Worm (Caenorhabditis elegans) whole organism, L2 larva: ENCODE results near the gene ani-2.

Source experiments
- C34F6.9 ChIP-seq: fragments of 150-350 bp; optimal IDR thresholded peaks from 2 replicates; lab custom pipeline; 2014; ENCODE audit warnings: missing biosample characterization, missing genetic modification characterization
- F13H6.1 ChIP-seq: sonication (generic microtip); optimal IDR thresholded peaks from 2 replicates; lab custom pipeline; 2016; ENCODE audit warnings: missing genetic modification characterization, missing compliant biosample characterization
- Y55F3AM.14 ChIP-seq: fragments of 200-800 bp; sonication (Bioruptor generic); optimal IDR thresholded peaks from 2 replicates; lab custom pipeline; 2018; ENCODE audit warnings: mild to moderate bottlenecking, missing genetic modification characterization, missing compliant biosample characterization
- ZK546.5 ChIP-seq: sonication (generic microtip); optimal IDR thresholded peaks from 2 replicates; lab custom pipeline; 2017; ENCODE audit warnings: missing biosample characterization, missing genetic modification characterization
- alr-1 ChIP-seq: fragments of 150-350 bp; optimal IDR thresholded peaks from 2 replicates; lab custom pipeline; 2014; ENCODE audit warnings: missing biosample characterization, missing genetic modification characterization
- aly-2 ChIP-seq: fragments of 150-350 bp; optimal IDR thresholded peaks from 2 replicates; lab custom pipeline; 2014; ENCODE audit warnings: missing biosample characterization, missing genetic modification characterization
- ama-1 ChIP-seq: fragments of 150-350 bp; optimal IDR thresholded peaks from 2 replicates; lab custom pipeline; 2018; ENCODE audit warnings: inconsistent platforms
- ceh-16 ChIP-seq: fragments of 150-350 bp; optimal IDR thresholded peaks from 2 replicates; lab custom pipeline; 2014; ENCODE audit warnings: missing biosample characterization, missing genetic modification characterization
- ceh-82 ChIP-seq: fragments of 150-350 bp; optimal IDR thresholded peaks from 2 replicates; lab custom pipeline; 2014; ENCODE audit warnings: missing biosample characterization, missing genetic modification characterization
- dmd-4 ChIP-seq: sonication (generic microtip); optimal IDR thresholded peaks from 2 replicates; lab custom pipeline; 2017; ENCODE audit warnings: missing biosample characterization, missing genetic modification characterization
- egl-27 ChIP-seq: sonication (generic microtip); optimal IDR thresholded peaks from 3 replicates; lab custom pipeline; 2017; ENCODE audit warnings: missing biosample characterization, missing genetic modification reagents, missing genetic modification characterization
- elt-1 ChIP-seq: fragments of 150-350 bp; optimal IDR thresholded peaks from 2 replicates; lab custom pipeline; 2014; ENCODE audit warnings: missing biosample characterization, missing genetic modification characterization
- elt-3 ChIP-seq: sonication (generic microtip); optimal IDR thresholded peaks from 2 replicates; lab custom pipeline; 2017; ENCODE audit warnings: missing biosample characterization, missing genetic modification characterization
- fos-1 ChIP-seq: fragments of 150-350 bp; optimal IDR thresholded peaks from 2 replicates; lab custom pipeline; 2014; ENCODE audit warnings: missing biosample characterization, missing genetic modification characterization
- gmeb-1 ChIP-seq: fragments of 150-350 bp; optimal IDR thresholded peaks from 2 replicates; lab custom pipeline; 2014; ENCODE audit warnings: missing biosample characterization, missing genetic modification characterization
- lin-11 ChIP-seq: fragments of 150-350 bp; sonication (generic microtip); optimal IDR thresholded peaks from 2 replicates; lab custom pipeline; 2014; ENCODE audit warnings: missing biosample characterization, missing genetic modification characterization, inconsistent platforms, mixed read lengths
- lin-13 ChIP-seq: fragments of 150-350 bp; optimal IDR thresholded peaks from 2 replicates; lab custom pipeline; 2014; ENCODE audit warnings: missing biosample characterization, missing genetic modification reagents, missing genetic modification characterization
- lin-39 ChIP-seq: fragments of 150-350 bp; optimal IDR thresholded peaks from 2 replicates; lab custom pipeline; 2014; ENCODE audit warnings: missing biosample characterization, missing genetic modification reagents, missing genetic modification characterization
- mab-5 ChIP-seq: fragments of 150-350 bp; optimal IDR thresholded peaks from 2 replicates; lab custom pipeline; 2014; ENCODE audit warnings: missing biosample characterization, missing genetic modification characterization
- mbf-1 ChIP-seq: sonication (generic microtip); optimal IDR thresholded peaks from 2 replicates; lab custom pipeline; 2017; ENCODE audit warnings: missing biosample characterization, missing genetic modification characterization
- mdl-1 ChIP-seq, 2 experiments: fragments of 150-350 bp in 1 of 2; sonication (generic microtip) in 1 of 2; optimal IDR thresholded peaks; 2 replicates each; lab custom pipeline; 2017; ENCODE audit warnings: missing biosample characterization in 2 of 2, missing genetic modification characterization in 2 of 2
- nhr-10 ChIP-seq: sonication (generic microtip); optimal IDR thresholded peaks from 2 replicates; lab custom pipeline; 2017; ENCODE audit warnings: missing biosample characterization, missing genetic modification characterization
- nhr-11 ChIP-seq: fragments of 150-350 bp; optimal IDR thresholded peaks from 2 replicates; lab custom pipeline; 2014; ENCODE audit warnings: missing biosample characterization, missing genetic modification characterization
- nhr-12 ChIP-seq: fragments of 150-350 bp; optimal IDR thresholded peaks from 2 replicates; lab custom pipeline; 2014; ENCODE audit warnings: missing biosample characterization, missing genetic modification characterization
- nhr-129 ChIP-seq: fragments of 150-350 bp; optimal IDR thresholded peaks from 2 replicates; lab custom pipeline; 2014; ENCODE audit warnings: missing biosample characterization, missing genetic modification characterization
- nhr-21 ChIP-seq: fragments of 150-350 bp; optimal IDR thresholded peaks from 2 replicates; lab custom pipeline; 2014; ENCODE audit warnings: missing biosample characterization, missing genetic modification characterization
- nhr-237 ChIP-seq: fragments of 150-350 bp; optimal IDR thresholded peaks from 2 replicates; lab custom pipeline; 2014; ENCODE audit warnings: missing biosample characterization, missing genetic modification characterization
- nhr-6 ChIP-seq: fragments of 150-350 bp; optimal IDR thresholded peaks from 2 replicates; lab custom pipeline; 2014; ENCODE audit warnings: missing biosample characterization, missing genetic modification characterization
- nhr-77 ChIP-seq: fragments of 150-350 bp; optimal IDR thresholded peaks from 2 replicates; lab custom pipeline; 2014; ENCODE audit warnings: missing biosample characterization, missing genetic modification characterization
- peb-1 ChIP-seq: fragments of 150-350 bp; optimal IDR thresholded peaks from 2 replicates; lab custom pipeline; 2014; ENCODE audit warnings: missing biosample characterization, missing genetic modification characterization
- sem-4 ChIP-seq: fragments of 150-350 bp; optimal IDR thresholded peaks from 2 replicates; lab custom pipeline; 2014; ENCODE audit warnings: missing biosample characterization, missing genetic modification reagents, missing genetic modification characterization
- skn-1 ChIP-seq: sonication (generic microtip); optimal IDR thresholded peaks from 2 replicates; lab custom pipeline; 2017; ENCODE audit warnings: missing biosample characterization, missing genetic modification characterization
- sma-3 ChIP-seq: sonication (generic microtip); optimal IDR thresholded peaks from 2 replicates; lab custom pipeline; 2016; ENCODE audit warnings: missing genetic modification reagents, missing genetic modification characterization, missing compliant biosample characterization
- sma-9 ChIP-seq, 2 experiments: fragments of 150-350 bp in 1 of 2; sonication (generic microtip) in 1 of 2; optimal IDR thresholded peaks; 2 replicates each; lab custom pipeline; 2014 to 2016; ENCODE audit warnings: missing genetic modification characterization in 2 of 2, mild to moderate bottlenecking in 1 of 2, missing biosample characterization in 1 of 2, missing compliant biosample characterization in 1 of 2, missing genetic modification reagents in 1 of 2, moderate library complexity in 1 of 2
- snpc-4 ChIP-seq: fragments of 150-350 bp; optimal IDR thresholded peaks from 2 replicates; lab custom pipeline; 2014; ENCODE audit warnings: missing biosample characterization, missing genetic modification characterization
- unc-39 ChIP-seq: fragments of 150-350 bp; optimal IDR thresholded peaks from 2 replicates; lab custom pipeline; 2014; ENCODE audit warnings: missing biosample characterization, missing genetic modification characterization
- unc-55 ChIP-seq: fragments of 150-350 bp; sonication (generic microtip); optimal IDR thresholded peaks from 3 replicates; lab custom pipeline; 2014; ENCODE audit warnings: missing biosample characterization, missing genetic modification reagents, missing genetic modification characterization
- unc-62 ChIP-seq: fragments of 150-350 bp; optimal IDR thresholded peaks from 2 replicates; lab custom pipeline; 2014; ENCODE audit warnings: missing biosample characterization, missing genetic modification reagents, missing genetic modification characterization
- zag-1 ChIP-seq: fragments of 150-350 bp; optimal IDR thresholded peaks from 2 replicates; lab custom pipeline; 2014; ENCODE audit warnings: missing biosample characterization, missing genetic modification characterization
- ztf-1 ChIP-seq: fragments of 200-800 bp; sonication (Bioruptor generic); conservative IDR thresholded peaks from 2 replicates; pipeline ENCODE4 v1.3.6; 2022; ENCODE audit warnings: missing genetic modification characterization, missing compliant biosample characterization

Gene ani-2

ce11 chrII:6339511-6339910 is 25.7 kb downstream of the ani-2 start:
- TF ChIP-seq mbf-1 (tag; lab: Kevin White, UChicago): no peak
- TF ChIP-seq fos-1: peak; percentile 46

- TF ChIP-seq nhr-11 (no peak), unc-62 (GFP tag; lab: Kevin White, UChicago) (no peak), ztf-1 (GFP tag; lab: Robert Waterston, UW) (no peak), ceh-16 (no peak), mab-5 (tag; lab: Kevin White, UChicago) (no peak), zag-1 (tag; lab: Kevin White, UChicago) (no peak), Y55F3AM.14 (GFP tag; lab: Kevin White, UChicago) (no peak), nhr-21 (tag; lab: Kevin White, UChicago) (peak; percentile 23), fos-1 (peak; percentile 53), sem-4 (tag; lab: Kevin White, UChicago) (no peak), dmd-4 (tag; lab: Kevin White, UChicago) (no peak), C34F6.9 (tag; lab: Kevin White, UChicago) (no peak), ceh-82 (tag; lab: Kevin White, UChicago) (no peak), F13H6.1 (tag; lab: Kevin White, UChicago) (no peak), mbf-1 (tag; lab: Kevin White, UChicago) (no peak), unc-39 (tag; lab: Kevin White, UChicago) (no peak), lin-11 (tag; lab: Kevin White, UChicago) (peak; percentile 20), ZK546.5 (tag; lab: Kevin White, UChicago) (no peak)
Measured at ce11 chrII:6335358-6335757, 29.8 kb downstream of the ani-2 start, which contains the start of gene C32D5.14. Gene C32D5.14 (plus strand): TSS chrII:6335488.

- peak; percentile 33 for TF ChIP-seq fos-1
- TF ChIP-seq Y55F3AM.14 (GFP tag; lab: Kevin White, UChicago): no peak
Measured at ce11 chrII:6334745-6335260, 30.4 kb downstream of the ani-2 start.

ce11 chrII:6333887-6334286 is 31.3 kb downstream of the ani-2 start, which contains the start of gene ttc-39B:
Gene ttc-39B (minus strand): TSS chrII:6333987.
- no peak for TF ChIP-seq ZK546.5 (tag; lab: Kevin White, UChicago)
- no peak for TF ChIP-seq fos-1
- no peak for TF ChIP-seq nhr-12 (tag; lab: Kevin White, UChicago)
- TF ChIP-seq sem-4 (tag; lab: Kevin White, UChicago): no peak
- no peak for TF ChIP-seq lin-13 (GFP tag; lab: Kevin White, UChicago)
- no peak for TF ChIP-seq nhr-77 (tag; lab: Kevin White, UChicago)
- TF ChIP-seq nhr-10 (tag; lab: Kevin White, UChicago): no peak
- TF ChIP-seq mbf-1 (tag; lab: Kevin White, UChicago): no peak
- no peak for TF ChIP-seq unc-39 (tag; lab: Kevin White, UChicago)
- TF ChIP-seq aly-2 (tag; lab: Kevin White, UChicago): no peak

- TF ChIP-seq C34F6.9 (tag; lab: Kevin White, UChicago): peak; percentile 98
- peak; percentile 91 for TF ChIP-seq ceh-16
- TF ChIP-seq ama-1: peak; percentile 26
- TF ChIP-seq alr-1 (tag; lab: Kevin White, UChicago): no peak
- peak; percentile 92 for TF ChIP-seq sma-9 (GFP tag; optimal IDR thresholded peaks at IDR 0.05; lab: Kevin White, UChicago)
- TF ChIP-seq sma-9 (tag; optimal IDR thresholded peaks at IDR 0.05; lab: Kevin White, UChicago): no peak
- peak; percentile 92 for TF ChIP-seq F13H6.1 (tag; lab: Kevin White, UChicago)
- TF ChIP-seq zag-1 (tag; lab: Kevin White, UChicago): peak; percentile 72
- no peak for TF ChIP-seq nhr-12 (tag; lab: Kevin White, UChicago)
- TF ChIP-seq Y55F3AM.14 (GFP tag; lab: Kevin White, UChicago): peak; percentile 78
- TF ChIP-seq egl-27 (tag; lab: Kevin White, UChicago): peak; percentile 85
- peak; percentile 85 for TF ChIP-seq nhr-6 (tag; lab: Kevin White, UChicago)
- TF ChIP-seq elt-3 (tag; lab: Kevin White, UChicago): no peak
- TF ChIP-seq ztf-1 (GFP tag; lab: Robert Waterston, UW): no peak
- peak; percentile 18 to 91 for TF ChIP-seq mdl-1 (tag; optimal IDR thresholded peaks at IDR 0.05; lab: Kevin White, UChicago)
- peak; percentile 20 for TF ChIP-seq nhr-237 (tag; lab: Kevin White, UChicago)
- TF ChIP-seq elt-1 (tag; lab: Kevin White, UChicago): no peak
- peak; percentile 90 for TF ChIP-seq gmeb-1 (tag; lab: Kevin White, UChicago)
- peak; percentile 78 for TF ChIP-seq nhr-10 (tag; lab: Kevin White, UChicago)
- peak; percentile 93 for TF ChIP-seq sem-4 (tag; lab: Kevin White, UChicago)
- TF ChIP-seq mbf-1 (tag; lab: Kevin White, UChicago): no peak
- peak; percentile 91 for TF ChIP-seq sma-3
- TF ChIP-seq lin-39 (tag; lab: Kevin White, UChicago): no peak
- TF ChIP-seq unc-55 (GFP tag; lab: Kevin White, UChicago): peak; percentile 96
- peak; percentile 96 for TF ChIP-seq fos-1
- TF ChIP-seq skn-1: no peak
- TF ChIP-seq nhr-129: peak; percentile 96
- peak; percentile 59 for TF ChIP-seq unc-62 (GFP tag; lab: Kevin White, UChicago)
- TF ChIP-seq ZK546.5 (tag; lab: Kevin White, UChicago): peak; percentile 27
- TF ChIP-seq lin-13 (GFP tag; lab: Kevin White, UChicago): peak; percentile 93
- TF ChIP-seq peb-1 (tag; lab: Kevin White, UChicago): no peak
- TF ChIP-seq nhr-21 (tag; lab: Kevin White, UChicago): peak; percentile 87
- no peak for TF ChIP-seq nhr-11
- peak; percentile 84 for TF ChIP-seq mab-5 (tag; lab: Kevin White, UChicago)
- no peak for TF ChIP-seq unc-39 (tag; lab: Kevin White, UChicago)
- peak; percentile 88 for TF ChIP-seq snpc-4
Measured at ce11 chrII:6331222-6331830, 33.8 kb downstream of the ani-2 start, which contains the start of gene set-4. Gene set-4 (minus strand): TSS chrII:6331341.
